Fruit fly (Drosophila melanogaster) whole organism, adult: ENCODE measurements around the gene CG1640.

Experiments
- CG5204 ChIP-seq: fragments of 200-800 bp; sonication (Bioruptor generic); optimal IDR thresholded peaks from 2 replicates; lab custom pipeline; 2016; ENCODE audit warnings: missing biosample characterization, missing genetic modification characterization
- Hr96 ChIP-seq: fragments of 200-800 bp; sonication (Bioruptor generic); optimal IDR thresholded peaks from 2 replicates; lab custom pipeline; 2016; ENCODE audit warnings: missing biosample characterization, missing genetic modification characterization
- pad ChIP-seq: fragments of 200-800 bp; sonication (Bioruptor generic); optimal IDR thresholded peaks from 3 replicates; lab custom pipeline; 2017; ENCODE audit warnings: missing biosample characterization, missing genetic modification characterization, mild to moderate bottlenecking, moderate library complexity, missing genetic modification reagents

- TF ChIP-seq CG5204 (GFP tag; lab: Kevin White, UChicago): no peak
- no peak for TF ChIP-seq Hr96 (GFP tag; lab: Kevin White, UChicago)
- TF ChIP-seq pad (GFP tag; lab: Kevin White, UChicago): peak; percentile 72
Measured at dm6 chrX:13390465-13391173, 20.2 kb downstream of the CG1640 start.
